Worm (Caenorhabditis elegans) whole organism, mixed stage, embryonic: Measurements from ENCODE around the gene tra-4.
A peak's percentile ranks its signal among the peaks of the same experiment; 100 is the strongest.

Experiments
- bed-3 ChIP-seq: fragments of 200-800 bp; sonication (Bioruptor generic); optimal IDR thresholded peaks from 3 replicates; lab custom pipeline; 2018; ENCODE audit warnings: mild to moderate bottlenecking, missing genetic modification characterization, moderate library complexity, missing compliant biosample characterization
- blmp-1 ChIP-seq: fragments of 150-350 bp; optimal IDR thresholded peaks from 2 replicates; lab custom pipeline; 2014; ENCODE audit warnings: missing biosample characterization, missing genetic modification characterization
- ces-1 ChIP-seq: fragments of 150-350 bp; optimal IDR thresholded peaks from 2 replicates; lab custom pipeline; 2014; ENCODE audit warnings: missing biosample characterization, missing genetic modification reagents, missing genetic modification characterization
- ham-2 ChIP-seq: fragments of 200-800 bp; sonication (Bioruptor generic); optimal IDR thresholded peaks from 2 replicates; lab custom pipeline; 2018; ENCODE audit warnings: mild to moderate bottlenecking, missing genetic modification characterization, missing compliant biosample characterization
- lsy-2 ChIP-seq: fragments of 150-350 bp; optimal IDR thresholded peaks from 2 replicates; lab custom pipeline; 2014; ENCODE audit warnings: missing biosample characterization, missing genetic modification characterization
- nhr-2 ChIP-seq: fragments of 150-350 bp; optimal IDR thresholded peaks from 2 replicates; lab custom pipeline; 2014; ENCODE audit warnings: missing biosample characterization, missing genetic modification characterization
- nhr-237 ChIP-seq: fragments of 150-350 bp; optimal IDR thresholded peaks from 2 replicates; lab custom pipeline; 2014; ENCODE audit warnings: missing biosample characterization, missing genetic modification characterization
- nhr-28 ChIP-seq: fragments of 150-350 bp; optimal IDR thresholded peaks from 2 replicates; lab custom pipeline; 2014; ENCODE audit warnings: missing biosample characterization, missing genetic modification characterization
- snpc-4 ChIP-seq: fragments of 150-350 bp; optimal IDR thresholded peaks from 2 replicates; lab custom pipeline; 2014; ENCODE audit warnings: missing biosample characterization, missing genetic modification characterization
- tbx-8 ChIP-seq: fragments of 200-800 bp; sonication (Bioruptor generic); optimal IDR thresholded peaks from 2 replicates; lab custom pipeline; 2018; ENCODE audit warnings: mild to moderate bottlenecking, missing genetic modification characterization, moderate library complexity, missing compliant biosample characterization
- unc-39 ChIP-seq: fragments of 150-350 bp; optimal IDR thresholded peaks from 2 replicates; lab custom pipeline; 2014; ENCODE audit warnings: missing biosample characterization, missing genetic modification characterization
- unc-62 ChIP-seq: fragments of 150-350 bp; optimal IDR thresholded peaks from 2 replicates; lab custom pipeline; 2014; ENCODE audit warnings: missing biosample characterization, missing genetic modification reagents, missing genetic modification characterization

- no peak for TF ChIP-seq unc-62 (GFP tag; lab: Kevin White, UChicago)
- TF ChIP-seq nhr-237 (tag; lab: Kevin White, UChicago): no peak
- TF ChIP-seq ces-1 (GFP tag; lab: Kevin White, UChicago): no peak
- TF ChIP-seq unc-39: no peak
- peak; percentile 92 for TF ChIP-seq nhr-2 (tag; lab: Kevin White, UChicago)
- TF ChIP-seq tbx-8 (GFP tag; lab: Kevin White, UChicago): no peak
- no peak for TF ChIP-seq lsy-2 (tag; lab: Kevin White, UChicago)
- TF ChIP-seq ham-2: peak; percentile 86
- TF ChIP-seq blmp-1 (tag; lab: Kevin White, UChicago): no peak
- no peak for TF ChIP-seq nhr-28 (tag; lab: Kevin White, UChicago)
- no peak for TF ChIP-seq snpc-4 (tag; lab: Kevin White, UChicago)
- no peak for TF ChIP-seq bed-3 (GFP tag; lab: Kevin White, UChicago)
These were observed 22.3 kb upstream of the tra-4 start, which contains the start of gene F53B3.5 for ce11 chrX:2879529-2880265.
